Fruit fly (Drosophila melanogaster) S2 (cell line): ENCODE data around the gene Hecw.

Experiments
- CG8478 ChIP-seq: fragments of >200 bp; optimal IDR thresholded peaks from 2 replicates; lab custom pipeline; 2018
- CTCF ChIP-seq, 2 experiments: fragments of >200 bp; optimal IDR thresholded peaks; 2 replicates each; lab custom pipeline; 2018

Hecw gene

dm6 chrX:9653242-9653641 lies 44.5 kb downstream of the Hecw start:
- TF ChIP-seq CTCF (optimal IDR thresholded peaks at IDR 0.05; lab: Kevin White, UChicago) = no peak
- TF ChIP-seq CG8478 (lab: Kevin White, UChicago) = no peak

DNA sequence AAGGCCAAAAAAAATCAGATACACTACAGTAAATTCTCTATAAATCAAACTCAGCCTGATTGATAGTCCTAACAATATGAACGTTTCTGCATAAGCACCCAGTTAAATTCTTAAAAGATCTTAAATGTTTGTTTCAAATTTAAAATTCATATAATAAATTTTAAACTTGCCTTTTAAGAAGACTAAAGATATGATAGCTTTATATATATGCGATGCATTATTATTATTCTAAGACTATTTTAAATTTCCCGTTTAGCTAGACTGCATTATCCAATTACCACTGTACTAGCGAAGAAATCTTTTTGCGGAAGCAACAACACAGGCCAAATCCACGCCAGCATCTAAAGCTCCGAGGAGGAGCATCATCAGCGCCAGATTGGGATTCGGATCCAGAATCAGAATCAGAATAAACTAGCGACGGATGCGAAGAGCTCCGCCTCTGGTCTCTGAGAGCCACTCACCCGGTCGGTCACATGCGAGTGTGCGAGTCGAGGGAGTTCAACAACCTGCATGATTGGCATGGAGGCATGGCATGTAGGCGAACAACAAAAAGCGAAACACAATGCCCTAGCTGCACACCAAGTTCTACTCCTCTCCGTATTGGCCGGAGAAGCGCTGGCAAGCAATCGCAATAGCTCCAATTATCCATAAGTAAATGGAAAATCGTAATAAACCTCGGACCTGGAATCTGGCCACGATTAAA lies 45.4 kb downstream of the Hecw start:
- no peak for TF ChIP-seq CTCF (optimal IDR thresholded peaks at IDR 0.05; lab: Kevin White, UChicago)

DNA sequence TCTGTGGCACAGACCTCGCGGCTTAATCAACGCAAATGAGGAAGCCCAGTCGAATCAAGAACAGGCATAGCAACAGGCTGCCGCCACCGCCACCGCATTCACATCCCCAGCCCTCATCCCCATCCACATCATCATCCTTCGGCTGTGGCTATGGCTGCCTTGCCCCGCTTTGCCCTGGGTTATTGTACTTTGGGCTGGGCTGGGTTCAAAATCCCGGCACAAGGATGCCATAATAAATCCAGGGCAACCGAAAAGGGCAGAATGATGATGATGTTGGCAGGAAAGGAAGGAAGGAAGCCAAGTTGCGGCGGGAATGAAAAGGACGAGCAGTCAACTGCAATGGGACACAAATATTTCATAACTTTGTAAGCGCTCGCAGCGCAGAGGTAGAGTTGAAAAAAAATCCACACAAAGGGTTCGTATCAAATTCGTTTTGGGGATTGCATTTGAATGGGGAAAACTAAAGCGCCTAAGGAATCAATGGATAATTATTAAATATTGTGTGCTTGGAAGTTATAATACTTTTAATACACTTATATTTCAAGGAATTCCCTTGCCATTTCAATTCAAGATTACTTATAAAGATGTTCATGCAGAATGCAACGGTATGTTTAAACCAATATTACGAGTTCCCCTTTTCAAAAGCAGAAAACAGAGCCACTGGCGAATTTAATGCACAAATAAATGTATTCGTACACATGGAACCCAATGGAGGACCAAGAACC lies 47.4 kb downstream of the Hecw start:
- no peak for TF ChIP-seq CG8478 (lab: Kevin White, UChicago)
- no peak for TF ChIP-seq CTCF (optimal IDR thresholded peaks at IDR 0.05; lab: Kevin White, UChicago)

DNA sequence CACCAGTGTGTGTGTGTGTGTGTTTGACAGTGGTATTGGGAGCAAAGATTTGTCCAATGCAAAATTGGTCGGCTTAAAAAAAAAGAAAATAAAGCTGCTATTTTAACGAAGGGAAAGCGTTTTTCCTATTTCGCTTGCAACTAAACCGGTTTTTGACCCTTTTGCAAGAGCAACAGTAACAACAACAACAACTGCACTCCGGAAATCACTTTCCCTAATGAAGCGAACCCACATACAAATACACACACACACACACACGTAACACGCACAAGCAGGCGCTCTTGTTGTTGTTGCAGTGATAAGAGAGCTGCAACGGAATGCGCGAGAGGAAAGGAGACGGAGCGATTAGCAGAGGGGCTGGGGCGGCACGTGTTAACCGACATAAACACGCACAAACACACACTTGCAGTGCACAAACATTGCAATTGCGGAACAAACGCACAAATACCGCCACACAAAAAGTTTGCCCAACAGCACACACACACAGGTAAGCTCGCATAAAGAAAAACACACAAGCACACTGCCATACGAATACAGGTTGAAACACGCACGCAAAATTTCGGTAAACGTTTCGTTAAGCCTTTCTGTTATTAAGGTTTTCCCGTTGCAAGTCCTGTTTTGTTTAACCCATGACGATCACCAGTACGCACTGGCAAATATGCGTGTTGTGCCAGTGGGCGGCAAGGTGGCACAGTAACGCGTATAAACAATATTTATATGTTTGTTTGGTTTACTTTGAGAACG lies 49.5 kb downstream of the Hecw start:
- TF ChIP-seq CG8478 (lab: Kevin White, UChicago) = no peak
- no peak for TF ChIP-seq CTCF (optimal IDR thresholded peaks at IDR 0.05; lab: Kevin White, UChicago)

- peak; percentile 99 for TF ChIP-seq CTCF (optimal IDR thresholded peaks at IDR 0.05; lab: Kevin White, UChicago)
- no peak for TF ChIP-seq CG8478 (lab: Kevin White, UChicago)
These were observed 50.2 kb downstream of the Hecw start, which contains the start of gene Ptpmeg2 for dm6 chrX:9658865-9659339. Gene Ptpmeg2, minus strand, starts transcription at chrX:9659145.

DNA sequence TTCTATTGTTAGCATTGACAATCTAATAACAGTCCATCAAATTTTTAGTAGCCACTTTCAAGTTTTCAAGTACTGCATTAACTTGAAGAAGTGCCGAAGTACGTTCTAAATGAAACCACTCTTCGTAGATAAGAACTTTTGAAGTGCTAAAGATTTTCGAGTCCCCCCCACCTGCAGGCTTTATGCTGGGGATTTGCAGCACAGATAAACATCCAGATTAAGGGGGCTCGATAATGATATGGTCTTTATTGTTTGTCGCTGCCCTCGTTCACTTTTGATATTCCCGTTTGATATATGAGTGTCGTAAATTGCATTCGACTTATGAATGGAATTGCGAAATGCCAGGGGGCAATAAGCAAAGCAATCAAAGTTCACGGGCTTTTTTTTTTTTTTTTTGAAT lies 52.7 kb downstream of the Hecw start:
- TF ChIP-seq CG8478 (lab: Kevin White, UChicago) (no peak), CTCF (optimal IDR thresholded peaks at IDR 0.05; lab: Kevin White, UChicago) (no peak)

DNA sequence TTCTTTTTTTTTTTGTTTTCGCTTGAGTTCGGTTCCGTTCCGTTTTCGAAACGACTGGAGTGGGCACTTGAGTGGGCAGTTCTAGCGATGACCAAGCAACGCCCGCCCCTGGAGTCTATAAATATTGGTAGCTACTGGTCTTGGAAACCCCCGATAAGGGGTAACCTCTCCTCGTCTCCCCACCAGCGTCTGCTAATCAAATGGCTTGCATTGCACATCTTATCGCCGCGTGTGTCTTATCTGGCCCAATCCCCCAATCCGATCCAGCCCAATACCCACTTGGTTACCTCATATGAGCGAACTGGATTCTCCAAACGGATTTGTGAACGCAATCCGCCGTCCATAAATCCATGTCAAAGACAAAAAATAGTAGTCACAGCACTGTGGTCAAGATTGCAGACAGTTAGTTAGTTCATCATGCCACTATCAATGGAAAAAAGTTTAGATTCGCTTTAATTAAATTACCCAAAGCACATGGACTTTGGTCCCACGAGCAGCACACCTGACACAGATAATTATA lies 54.1 kb downstream of the Hecw start, which contains the start of gene CG3106:
Gene CG3106 (minus strand): TSS at position 107 of the 520 bp plus-strand sequence.
- TF ChIP-seq CG8478 (lab: Kevin White, UChicago) = no peak
- TF ChIP-seq CTCF (optimal IDR thresholded peaks at IDR 0.05; lab: Kevin White, UChicago) = no peak

DNA sequence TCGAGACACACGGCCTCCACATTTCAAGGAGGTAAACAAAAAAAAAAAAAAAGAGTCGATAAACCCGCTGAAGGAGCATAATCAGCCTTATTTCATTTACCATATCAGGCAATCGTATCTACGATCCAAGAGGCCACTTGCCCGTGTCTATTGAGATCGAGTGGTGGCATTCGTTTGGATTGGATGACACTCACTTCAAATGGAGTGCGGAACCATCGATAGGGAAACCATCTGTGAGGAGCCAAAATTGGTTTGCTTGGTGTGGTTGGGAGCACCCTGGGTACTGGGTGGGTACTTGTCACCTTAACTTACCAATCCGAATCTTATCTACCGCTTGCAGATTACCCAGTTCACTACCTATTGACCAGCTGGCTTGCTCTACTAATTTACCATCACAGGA lies 54.9 kb downstream of the Hecw start:
- TF ChIP-seq CG8478 (lab: Kevin White, UChicago) = no peak
- no peak for TF ChIP-seq CTCF (optimal IDR thresholded peaks at IDR 0.05; lab: Kevin White, UChicago)

- no peak for TF ChIP-seq CG8478 (lab: Kevin White, UChicago)
- no peak for TF ChIP-seq CTCF (optimal IDR thresholded peaks at IDR 0.05; lab: Kevin White, UChicago)
These were observed 55.7 kb downstream of the Hecw start for dm6 chrX:9664426-9664825.

DNA sequence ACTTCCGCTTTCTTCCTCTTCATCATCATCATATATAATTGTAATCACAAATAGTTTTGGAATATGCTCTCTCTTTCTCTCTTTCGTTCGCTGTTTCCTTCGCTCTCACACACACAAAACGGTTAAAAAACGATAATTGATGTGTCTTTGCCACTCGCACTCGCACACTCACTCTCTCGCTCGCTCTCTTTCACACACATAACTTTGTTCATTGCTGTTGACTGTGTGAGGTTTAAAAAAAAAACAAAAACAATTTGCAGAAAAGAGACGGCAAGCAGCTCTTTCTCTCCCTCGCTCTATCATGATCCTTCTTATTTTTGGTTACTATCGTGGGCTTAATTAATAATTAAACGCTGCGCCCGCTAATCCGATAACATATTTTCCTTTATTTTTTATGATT lies 57.7 kb downstream of the Hecw start:
- TF ChIP-seq CTCF (optimal IDR thresholded peaks at IDR 0.05; lab: Kevin White, UChicago) (no peak), CG8478 (lab: Kevin White, UChicago) (peak; percentile 65)
